Fruit fly (Drosophila melanogaster): ENCODE data around the gene Doa.

Gene Doa

DNA sequence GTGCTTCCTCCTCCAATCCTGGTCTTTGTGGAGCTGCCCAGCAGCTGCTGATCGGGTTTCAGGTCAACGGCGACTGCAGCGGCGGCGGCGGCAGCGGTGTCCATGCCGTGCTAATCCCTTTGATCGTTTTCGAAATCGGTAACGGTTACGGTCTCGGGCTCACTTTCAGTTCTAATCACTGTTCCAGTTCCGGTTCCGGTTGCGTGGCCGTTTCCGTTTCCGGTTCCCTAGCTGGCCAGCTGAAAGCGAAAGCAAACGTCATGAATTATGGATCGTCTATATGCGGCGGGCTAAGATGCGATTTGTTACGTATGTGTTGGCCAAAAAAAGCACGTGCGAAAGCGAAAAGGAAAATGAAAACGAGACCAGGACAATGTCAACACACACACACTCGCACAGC, 1.1 kb upstream of the Doa start:
- TF ChIP-seq EcR (GFP tag; optimal IDR thresholded peaks at IDR 0.05) (no peak), CG8301 (tag; optimal IDR thresholded peaks at IDR 0.05) (no peak), CG12605 (GFP tag; IDR thresholded peaks at IDR 0.05) (no peak)

dm6 chr3R:28888561-28889426, 921 bp downstream of the Doa start:
- TF ChIP-seq rn (GFP tag; IDR thresholded peaks at IDR 0.05) = 0 out of 2 replicates have a peak, but pooled peaks have one; percentile 12
- peak; percentile 77 for TF ChIP-seq CG14655 (GFP tag; optimal IDR thresholded peaks at IDR 0.05)
- TF ChIP-seq CG34367 (tag; optimal IDR thresholded peaks at IDR 0.05) = peak; percentile 33
- no peak for TF ChIP-seq CG10348 (GFP tag; IDR thresholded peaks at IDR 0.05)
- TF ChIP-seq fd96Ca (GFP tag; IDR thresholded peaks at IDR 0.05) = peak; percentile 80; the same call in 2 of the 3 replicates
- peak; percentile 62 for TF ChIP-seq CG9948 (tag; optimal IDR thresholded peaks at IDR 0.05)
- TF ChIP-seq CG8301 (tag; optimal IDR thresholded peaks at IDR 0.05) = peak; percentile 77
- peak; percentile 60; the same call in 1 of the 2 replicates for TF ChIP-seq CG32121 (GFP tag; IDR thresholded peaks at IDR 0.05)
- TF ChIP-seq Pif1A (GFP tag; optimal IDR thresholded peaks at IDR 0.05) = peak; percentile 75
- TF ChIP-seq Pif1B (GFP tag; optimal IDR thresholded peaks at IDR 0.05) = peak; percentile 65
- TF ChIP-seq CG15710 (tag; optimal IDR thresholded peaks at IDR 0.05) = peak; percentile 65
- peak; percentile 26; the same call in 1 of the 2 replicates for TF ChIP-seq CG12605 (GFP tag; IDR thresholded peaks at IDR 0.05)
- no peak for TF ChIP-seq D1 (tag; optimal IDR thresholded peaks at IDR 0.05)
- peak; percentile 68 for TF ChIP-seq Ets98B (GFP tag; IDR thresholded peaks at IDR 0.05)
- peak; percentile 66 for TF ChIP-seq Snoo (tag; optimal IDR thresholded peaks at IDR 0.05)
- peak; percentile 67 for TF ChIP-seq CG4496 (GFP tag; IDR thresholded peaks at IDR 0.05)
- TF ChIP-seq gl (tag; optimal IDR thresholded peaks at IDR 0.05) = peak; percentile 3
- TF ChIP-seq EcR (GFP tag; optimal IDR thresholded peaks at IDR 0.05) = peak; percentile 90
- peak; percentile 69 for TF ChIP-seq CG8159 (tag; optimal IDR thresholded peaks at IDR 0.05)
- peak; percentile 14 for TF ChIP-seq CG13204 (GFP tag; optimal IDR thresholded peaks at IDR 0.05)
- peak; percentile 64 for TF ChIP-seq CG17806 (tag; optimal IDR thresholded peaks at IDR 0.05)

dm6 chr3R:28889427-28889736, 1.5 kb downstream of the Doa start:
- peak; percentile 36; the same call in 1 of the 2 replicates for TF ChIP-seq CG32121 (GFP tag; IDR thresholded peaks at IDR 0.05)
- TF ChIP-seq Ets98B (GFP tag; IDR thresholded peaks at IDR 0.05) = peak; percentile 66
- TF ChIP-seq CG15710 (tag; optimal IDR thresholded peaks at IDR 0.05) = no peak
- TF ChIP-seq gl (tag; optimal IDR thresholded peaks at IDR 0.05) = peak; percentile 20
- TF ChIP-seq fd96Ca (GFP tag; IDR thresholded peaks at IDR 0.05) = peak; percentile 36; the same call in 1 of the 3 replicates
- peak; percentile 54 for TF ChIP-seq CG13204 (GFP tag; optimal IDR thresholded peaks at IDR 0.05)
- TF ChIP-seq CG4496 (GFP tag; IDR thresholded peaks at IDR 0.05) = 0 out of 3 replicates have a peak, but pooled peaks have one; percentile 21
- TF ChIP-seq CG34367 (tag; optimal IDR thresholded peaks at IDR 0.05) = no peak
- no peak for TF ChIP-seq EcR (GFP tag; optimal IDR thresholded peaks at IDR 0.05)
- TF ChIP-seq CG12605 (GFP tag; IDR thresholded peaks at IDR 0.05) = peak; percentile 62

DNA sequence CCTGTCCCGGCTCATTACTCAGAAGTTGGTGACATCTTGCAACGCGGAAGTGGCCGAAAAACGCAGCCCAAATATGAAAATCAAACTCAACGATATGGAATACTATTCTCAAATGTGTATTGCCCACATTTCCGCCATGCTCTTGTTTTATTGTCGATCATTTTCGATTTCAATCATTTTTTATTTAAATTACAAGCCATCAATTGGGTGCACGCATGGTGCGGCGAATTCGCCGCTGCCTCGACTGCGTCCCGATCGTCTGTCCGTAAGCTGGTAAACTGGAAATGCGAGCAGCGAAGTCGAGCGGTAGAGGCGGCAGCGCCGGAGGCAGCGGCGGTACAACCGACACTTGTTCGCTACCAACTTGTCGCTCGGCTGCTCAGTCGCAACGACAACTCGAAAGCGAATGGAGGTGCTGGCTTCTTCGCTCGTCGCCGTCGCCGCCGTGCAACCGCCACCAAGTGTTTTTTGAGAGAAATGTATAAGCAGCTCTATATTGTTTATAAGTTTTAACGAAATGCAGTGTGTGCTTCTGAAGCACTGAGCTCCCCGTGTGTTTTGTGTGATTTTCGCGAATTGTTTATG, 3.7 kb downstream of the Doa start:
- TF ChIP-seq rn (GFP tag; IDR thresholded peaks at IDR 0.05) (no peak), CG13204 (GFP tag; optimal IDR thresholded peaks at IDR 0.05) (peak; percentile 99), CG9948 (tag; optimal IDR thresholded peaks at IDR 0.05) (no peak), Pif1B (GFP tag; optimal IDR thresholded peaks at IDR 0.05) (peak; percentile 1), CG4496 (GFP tag; IDR thresholded peaks at IDR 0.05) (0 out of 3 replicates have a peak, but pooled peaks have one; percentile 40), Ets98B (GFP tag; IDR thresholded peaks at IDR 0.05) (peak; percentile 60), Snoo (tag; optimal IDR thresholded peaks at IDR 0.05) (peak; percentile 30), CG32121 (GFP tag; IDR thresholded peaks at IDR 0.05) (peak; percentile 21; the same call in 1 of the 2 replicates), fd96Ca (GFP tag; IDR thresholded peaks at IDR 0.05) (peak; percentile 39; the same call in 1 of the 3 replicates)

dm6 chr3R:28895014-28895413, 7.1 kb downstream of the Doa start:
- no peak for TF ChIP-seq fd96Ca (GFP tag; IDR thresholded peaks at IDR 0.05)
- TF ChIP-seq CG8159 (tag; optimal IDR thresholded peaks at IDR 0.05) = no peak
- TF ChIP-seq EcR (GFP tag; optimal IDR thresholded peaks at IDR 0.05) = peak; percentile 61
- TF ChIP-seq CG10348 (GFP tag; IDR thresholded peaks at IDR 0.05) = no peak
- peak; percentile 11 for TF ChIP-seq CG15710 (tag; optimal IDR thresholded peaks at IDR 0.05)
- no peak for TF ChIP-seq CG9948 (tag; optimal IDR thresholded peaks at IDR 0.05)
- TF ChIP-seq Pif1A (GFP tag; optimal IDR thresholded peaks at IDR 0.05) = no peak
- peak; percentile 63 for TF ChIP-seq CG13204 (GFP tag; optimal IDR thresholded peaks at IDR 0.05)

- TF ChIP-seq fd96Ca (GFP tag; IDR thresholded peaks at IDR 0.05) = no peak
- no peak for TF ChIP-seq CG9948 (tag; optimal IDR thresholded peaks at IDR 0.05)
- TF ChIP-seq CG15710 (tag; optimal IDR thresholded peaks at IDR 0.05) = no peak
- TF ChIP-seq D1 (tag; optimal IDR thresholded peaks at IDR 0.05) = no peak
Observed at dm6 chr3R:28897891-28898290, 10.0 kb downstream of the Doa start.
